Worm (Caenorhabditis elegans): ENCODE results near the gene rab-33.
A peak's percentile ranks its signal among the peaks of the same experiment; 100 is the strongest.

- TF ChIP-seq madf-3 (GFP tag; IDR thresholded peaks at IDR 0.05) (no peak), T07F8.4 (tag; optimal IDR thresholded peaks at IDR 0.05) (no peak), cebp-2 (GFP tag; IDR thresholded peaks at IDR 0.05) (0 out of 2 replicates have a peak, but pooled peaks have one; percentile 61), athp-1 (tag; optimal IDR thresholded peaks at IDR 0.05) (no peak), ama-1 (optimal IDR thresholded peaks at IDR 0.05) (peak; percentile 78), ama-1 (GFP tag; optimal IDR thresholded peaks at IDR 0.05) (no peak), nhr-90 (tag; optimal IDR thresholded peaks at IDR 0.05) (no peak), F23B12.7 (tag; optimal IDR thresholded peaks at IDR 0.05; ENCODE audit: insufficient read depth) (no peak), F33H1.4 (GFP tag; IDR thresholded peaks at IDR 0.05) (no peak), attf-6 (GFP tag; IDR thresholded peaks at IDR 0.05) (no peak), pbrm-1 (GFP tag; IDR thresholded peaks at IDR 0.05) (no peak), ceh-58 (GFP tag; IDR thresholded peaks at IDR 0.05) (no peak), lin-35 (GFP tag; optimal IDR thresholded peaks at IDR 0.05) (no peak), tbx-9 (tag; optimal IDR thresholded peaks at IDR 0.05; ENCODE audit: borderline replicate concordance) (no peak), mxl-1 (tag; optimal IDR thresholded peaks at IDR 0.05) (no peak)
Observed at ce11 chrIII:10537003-10537402, 33.4 kb upstream of the rab-33 start.
